Worm (Caenorhabditis elegans) whole organism, L1 larva: ENCODE measurements around the gene ric-8.

Experiments
- C16A3.4 ChIP-seq: fragments of 150-350 bp; optimal IDR thresholded peaks from 2 replicates; lab custom pipeline; 2014; ENCODE audit warnings: missing biosample characterization, missing genetic modification characterization
- C34B4.2 ChIP-seq: sonication (generic microtip); optimal IDR thresholded peaks from 2 replicates; lab custom pipeline; 2017; ENCODE audit warnings: mild to moderate bottlenecking, missing genetic modification characterization, missing compliant biosample characterization
- F16B12.6 ChIP-seq: fragments of 150-350 bp; optimal IDR thresholded peaks from 2 replicates; lab custom pipeline; 2014; ENCODE audit warnings: missing biosample characterization, missing genetic modification characterization
- alr-1 ChIP-seq: fragments of 200-800 bp; sonication (Bioruptor generic); optimal IDR thresholded peaks from 2 replicates; lab custom pipeline; 2018; ENCODE audit warnings: borderline replicate concordance, mild to moderate bottlenecking, missing genetic modification characterization, missing compliant biosample characterization
- aly-2 ChIP-seq: fragments of 150-350 bp; optimal IDR thresholded peaks from 2 replicates; lab custom pipeline; 2014; ENCODE audit warnings: missing biosample characterization, missing genetic modification characterization
- ama-1 ChIP-seq: fragments of 150-350 bp; optimal IDR thresholded peaks from 2 replicates; lab custom pipeline; 2014
- blmp-1 ChIP-seq: fragments of 150-350 bp; optimal IDR thresholded peaks from 2 replicates; lab custom pipeline; 2014; ENCODE audit warnings: missing biosample characterization, missing genetic modification characterization
- ceh-63 ChIP-seq: fragments of 200-800 bp; sonication (Bioruptor generic); optimal IDR thresholded peaks from 2 replicates; lab custom pipeline; 2018; ENCODE audit warnings: mild to moderate bottlenecking, missing genetic modification characterization, missing compliant biosample characterization
- ceh-88 ChIP-seq: fragments of 200-800 bp; sonication (Bioruptor generic); IDR thresholded peaks from 2 replicates; pipeline ENCODE4 v1.3.6; 2022; ENCODE audit warnings: missing genetic modification characterization, missing compliant biosample characterization
- dpl-1 ChIP-seq, 3 experiments: fragments of 150-350 bp in 2 of 3; sonication (generic microtip) in 1 of 3; optimal IDR thresholded peaks; 2 replicates each; lab custom pipeline; 2014 to 2017; ENCODE audit warnings: missing biosample characterization in 3 of 3, missing genetic modification characterization in 3 of 3, missing genetic modification reagents in 3 of 3
- efl-1 ChIP-seq, 4 experiments: fragments of 150-350 bp; optimal IDR thresholded peaks in 3 of 4; peaks in 1 of 4; 1 replicate in 1 of 4; 2 replicates in 3 of 4; lab custom pipeline; 2014; ENCODE audit warnings: missing biosample characterization in 2 of 4, missing genetic modification characterization in 2 of 4, missing genetic modification reagents in 2 of 4
- efl-3 ChIP-seq: fragments of 200-800 bp; sonication (Bioruptor generic); optimal IDR thresholded peaks from 2 replicates; lab custom pipeline; 2018; ENCODE audit warnings: mild to moderate bottlenecking, missing genetic modification characterization, missing compliant biosample characterization
- egl-27 ChIP-seq, 2 experiments: fragments of 150-350 bp in 1 of 2; sonication (generic microtip); optimal IDR thresholded peaks; 3 replicates each; lab custom pipeline; 2017 to 2018; ENCODE audit warnings: missing biosample characterization in 2 of 2, missing genetic modification characterization in 2 of 2, missing genetic modification reagents in 2 of 2
- elt-2 ChIP-seq: sonication (generic microtip); optimal IDR thresholded peaks from 2 replicates; lab custom pipeline; 2016; ENCODE audit warnings: missing genetic modification characterization, mild to moderate bottlenecking, inconsistent platforms, missing compliant biosample characterization, missing genetic modification reagents
- elt-3 ChIP-seq, 6 experiments: fragments of 150-350 bp in 1 of 6; sonication (generic microtip); optimal IDR thresholded peaks; 2 replicates each; lab custom pipeline; 2017 to 2018; ENCODE audit warnings: missing biosample characterization in 6 of 6, missing genetic modification characterization in 6 of 6, inconsistent platforms in 1 of 6
- ets-5 ChIP-seq: fragments of 200-800 bp; sonication (Bioruptor generic); IDR thresholded peaks from 2 replicates; pipeline ENCODE4 v1.3.6; 2022; ENCODE audit warnings: missing genetic modification characterization, missing compliant biosample characterization
- fkh-4 ChIP-seq: sonication (generic microtip); optimal IDR thresholded peaks from 2 replicates; lab custom pipeline; 2016; ENCODE audit warnings: missing compliant biosample characterization, missing genetic modification characterization, borderline replicate concordance
- fkh-8 ChIP-seq: sonication (generic microtip); optimal IDR thresholded peaks from 2 replicates; lab custom pipeline; 2016; ENCODE audit warnings: mild to moderate bottlenecking, missing genetic modification characterization, missing compliant biosample characterization
- fos-1 ChIP-seq: fragments of 150-350 bp; optimal IDR thresholded peaks from 2 replicates; lab custom pipeline; 2014; ENCODE audit warnings: missing biosample characterization, missing genetic modification characterization
- hlh-17 ChIP-seq: fragments of 200-800 bp; sonication (Bioruptor generic); optimal IDR thresholded peaks from 2 replicates; lab custom pipeline; 2018; ENCODE audit warnings: missing genetic modification characterization, mild to moderate bottlenecking, missing compliant biosample characterization, moderate library complexity, borderline replicate concordance
- jun-1 ChIP-seq: fragments of 150-350 bp; optimal IDR thresholded peaks from 2 replicates; lab custom pipeline; 2014; ENCODE audit warnings: missing biosample characterization, missing genetic modification reagents, missing genetic modification characterization
- lin-13 ChIP-seq: fragments of 150-350 bp; optimal IDR thresholded peaks from 2 replicates; lab custom pipeline; 2014; ENCODE audit warnings: missing biosample characterization, missing genetic modification reagents, missing genetic modification characterization
- lin-35 ChIP-seq, 2 experiments: fragments of 150-350 bp; optimal IDR thresholded peaks; 2 replicates each; lab custom pipeline; 2014; ENCODE audit warnings: missing biosample characterization in 2 of 2, missing genetic modification characterization in 2 of 2, missing genetic modification reagents in 2 of 2
- mab-9 ChIP-seq: fragments of 200-800 bp; sonication (Bioruptor generic); IDR thresholded peaks from 2 replicates; pipeline ENCODE4 v1.3.6; 2022; ENCODE audit warnings: missing genetic modification reagents, missing genetic modification characterization, missing compliant biosample characterization
- mep-1 ChIP-seq: fragments of 150-350 bp; optimal IDR thresholded peaks from 2 replicates; lab custom pipeline; 2014; ENCODE audit warnings: missing biosample characterization, missing genetic modification characterization
- nhr-11 ChIP-seq: fragments of 150-350 bp; optimal IDR thresholded peaks from 2 replicates; lab custom pipeline; 2014; ENCODE audit warnings: missing biosample characterization, missing genetic modification characterization
- nhr-20 ChIP-seq: sonication (generic microtip); optimal IDR thresholded peaks from 2 replicates; lab custom pipeline; 2016; ENCODE audit warnings: mild to moderate bottlenecking, missing genetic modification characterization, missing compliant biosample characterization
- nhr-237 ChIP-seq: fragments of 150-350 bp; optimal IDR thresholded peaks from 2 replicates; lab custom pipeline; 2014; ENCODE audit warnings: missing biosample characterization, missing genetic modification characterization
- nhr-76 ChIP-seq: sonication (generic microtip); optimal IDR thresholded peaks from 2 replicates; lab custom pipeline; 2017; ENCODE audit warnings: missing biosample characterization, missing genetic modification characterization
- nhr-85 ChIP-seq: sonication (generic microtip); peaks from one replicate; lab custom pipeline; 2016; ENCODE audit warnings: missing genetic modification characterization, inconsistent platforms, missing compliant biosample characterization
- pag-3 ChIP-seq: sonication (generic microtip); optimal IDR thresholded peaks from 2 replicates; lab custom pipeline; 2017; ENCODE audit warnings: missing genetic modification characterization, mild to moderate bottlenecking, missing compliant biosample characterization, antibody characterized with exemption, borderline replicate concordance; ENCODE audit not compliant: insufficient read depth
- rnt-1 ChIP-seq: sonication (generic microtip); optimal IDR thresholded peaks from 2 replicates; lab custom pipeline; 2016; ENCODE audit warnings: mild to moderate bottlenecking, missing genetic modification characterization, moderate library complexity, missing compliant biosample characterization
- snpc-4 ChIP-seq: fragments of 150-350 bp; optimal IDR thresholded peaks from 2 replicates; lab custom pipeline; 2014; ENCODE audit warnings: missing biosample characterization, missing genetic modification characterization
- snu-23 ChIP-seq: sonication (generic microtip); optimal IDR thresholded peaks from 2 replicates; lab custom pipeline; 2016; ENCODE audit warnings: missing genetic modification characterization, missing compliant biosample characterization
- sox-4 ChIP-seq: sonication (generic microtip); optimal IDR thresholded peaks from 2 replicates; lab custom pipeline; 2016; ENCODE audit warnings: missing genetic modification characterization, missing compliant biosample characterization
- tlp-1 ChIP-seq: fragments of 150-350 bp; optimal IDR thresholded peaks from 2 replicates; lab custom pipeline; 2014; ENCODE audit warnings: missing biosample characterization, missing genetic modification characterization
- unc-30 ChIP-seq: sonication (generic microtip); optimal IDR thresholded peaks from 2 replicates; lab custom pipeline; 2017; ENCODE audit warnings: missing biosample characterization, missing genetic modification characterization
- unc-62 ChIP-seq: fragments of 150-350 bp; optimal IDR thresholded peaks from 2 replicates; lab custom pipeline; 2014; ENCODE audit warnings: missing biosample characterization, missing genetic modification reagents, missing genetic modification characterization
- unc-98 ChIP-seq: fragments of 200-800 bp; sonication (Bioruptor generic); IDR thresholded peaks from 2 replicates; pipeline ENCODE4 v1.3.6; 2022; ENCODE audit warnings: missing genetic modification characterization, missing compliant biosample characterization
- ztf-11 ChIP-seq, 2 experiments: sonication (generic microtip); optimal IDR thresholded peaks; 2 replicates each; lab custom pipeline; 2016 to 2017; ENCODE audit warnings: missing genetic modification characterization in 2 of 2, missing biosample characterization in 1 of 2, missing compliant biosample characterization in 1 of 2
- ztf-4 ChIP-seq: fragments of 150-350 bp; optimal IDR thresholded peaks from 2 replicates; lab custom pipeline; 2014; ENCODE audit warnings: missing biosample characterization, missing genetic modification characterization

ric-8 gene

DNA sequence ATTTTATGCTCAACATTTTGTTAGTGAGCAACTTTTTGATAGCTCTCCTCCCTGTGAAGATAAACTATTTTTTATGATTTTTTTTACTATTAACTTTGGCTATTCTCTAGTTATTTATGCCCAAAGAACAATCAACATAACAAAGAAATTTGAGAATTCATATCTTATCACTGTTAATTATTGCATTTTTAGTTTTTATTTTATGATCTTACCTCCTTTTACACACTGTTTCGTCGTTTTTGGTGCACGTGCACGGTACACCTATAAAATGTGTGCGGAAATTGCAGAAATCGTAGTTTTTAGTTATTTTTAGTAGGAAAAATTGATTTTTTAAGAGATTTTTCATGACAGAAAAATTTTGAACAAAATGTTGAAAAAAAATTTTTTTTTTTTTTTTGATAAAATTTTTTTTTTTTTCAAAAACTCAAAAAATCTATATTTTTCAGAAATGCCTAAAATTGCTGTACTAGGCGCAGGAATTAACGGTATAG is 29.0 kb upstream of the ric-8 start, which contains the start of gene daao-1:
Gene daao-1, plus strand, starts transcription at position 441 of the 491 bp plus-strand sequence.
- TF ChIP-seq nhr-11 (tag; lab: Kevin White, UChicago) (no peak), elt-2 (tag; lab: Kevin White, UChicago) (peak; percentile 7)

DNA sequence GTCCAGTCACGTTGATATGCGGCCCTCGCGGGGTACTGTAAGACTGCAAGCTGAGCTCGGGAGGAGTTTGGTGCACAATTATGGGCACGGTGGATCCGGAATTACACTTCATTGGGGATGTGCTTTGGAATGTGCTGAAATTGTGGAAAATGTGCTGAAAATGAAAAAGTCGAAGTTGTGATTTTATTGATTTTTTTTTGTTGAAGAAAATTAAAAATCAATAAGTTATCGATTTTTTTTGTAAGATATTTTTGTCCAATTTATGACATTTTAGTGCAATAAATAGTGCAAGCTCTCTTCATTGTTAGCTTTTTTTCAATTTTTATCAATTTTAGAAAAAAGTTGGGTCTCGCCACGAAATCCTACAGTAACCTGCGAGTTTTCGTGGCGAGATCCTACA is 25.9 kb upstream of the ric-8 start:
- TF ChIP-seq nhr-85 (tag; lab: Kevin White, UChicago) (no peak), mab-9 (no peak), C34B4.2 (no peak), nhr-237 (no peak)
- TF ChIP-seq, all 84 proteins: peak for 0

DNA sequence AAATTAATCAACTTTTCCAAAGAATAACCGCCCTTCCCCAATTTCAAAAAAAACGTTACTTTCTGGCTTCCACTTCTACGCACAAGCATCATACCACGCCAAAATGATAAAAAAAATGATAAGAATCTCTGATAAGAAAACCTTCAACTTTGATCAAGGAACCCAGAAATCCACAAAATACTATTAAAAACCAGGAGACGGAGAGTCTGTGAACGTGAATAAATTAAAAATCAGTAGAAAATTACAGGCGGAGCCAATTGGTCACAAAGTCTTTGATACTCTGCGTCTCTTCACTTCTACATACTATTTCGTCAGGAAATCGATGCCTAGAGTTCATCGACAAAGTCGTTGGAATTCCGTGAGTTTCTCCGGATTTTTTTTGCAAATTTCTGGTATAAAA is 24.2 kb upstream of the ric-8 start, which contains the start of gene smf-3:
Gene smf-3, plus strand, starts transcription at position 259 of the 400 bp plus-strand sequence.
- TF ChIP-seq unc-30 (tag; lab: Kevin White, UChicago) (no peak), fkh-8 (tag; lab: Kevin White, UChicago) (no peak), lin-35 (GFP tag; optimal IDR thresholded peaks at IDR 0.05; lab: Kevin White, UChicago) (peak in 1 of 2 experiments; percentile 42), nhr-20 (peak; percentile 15), unc-98 (GFP tag; lab: Robert Waterston, UW) (no peak), C34B4.2 (no peak), ztf-4 (no peak), elt-2 (tag; lab: Kevin White, UChicago) (peak; percentile 94), rnt-1 (tag; lab: Kevin White, UChicago) (no peak), egl-27 (tag; optimal IDR thresholded peaks at IDR 0.05; lab: Kevin White, UChicago) (no peak), snpc-4 (tag; lab: Kevin White, UChicago) (no peak), alr-1 (no peak), C16A3.4 (tag; lab: Kevin White, UChicago) (no peak), nhr-85 (tag; lab: Kevin White, UChicago) (no peak), mep-1 (tag; lab: Kevin White, UChicago) (no peak), elt-3 (tag; optimal IDR thresholded peaks at IDR 0.05; lab: Kevin White, UChicago) (no peak), lin-13 (GFP tag; lab: Kevin White, UChicago) (no peak), F16B12.6 (tag; lab: Kevin White, UChicago) (no peak)

DNA sequence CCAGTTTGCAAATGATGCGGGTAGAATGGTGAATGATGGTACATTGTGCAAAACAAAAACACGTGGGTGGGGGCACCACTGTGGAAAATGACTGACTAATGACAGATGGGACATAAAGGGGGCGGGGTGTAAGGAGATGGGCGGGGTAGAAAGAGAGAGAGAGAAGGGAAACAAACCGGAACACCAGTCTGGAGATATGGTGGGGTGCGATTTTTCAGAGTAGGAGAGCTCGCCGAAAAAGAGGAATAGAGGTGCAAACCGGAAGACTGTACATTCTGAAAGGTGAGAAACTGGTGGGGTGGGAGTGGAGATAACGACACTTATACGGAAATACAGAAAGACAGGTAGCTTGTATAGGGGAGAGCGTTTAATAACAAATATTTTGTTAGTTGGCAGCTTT is 14.6 kb upstream of the ric-8 start, which contains the start of gene ngn-1:
Gene ngn-1, minus strand, starts transcription at position 101 of the 400 bp plus-strand sequence.
- TF ChIP-seq tlp-1 (tag; lab: Kevin White, UChicago) (no peak), nhr-11 (tag; lab: Kevin White, UChicago) (no peak), rnt-1 (tag; lab: Kevin White, UChicago) (no peak), fos-1 (no peak), efl-3 (GFP tag; lab: Kevin White, UChicago) (no peak), ets-5 (no peak), nhr-76 (no peak), sox-4 (no peak), C16A3.4 (tag; lab: Kevin White, UChicago) (no peak), unc-62 (GFP tag; lab: Kevin White, UChicago) (no peak)

DNA sequence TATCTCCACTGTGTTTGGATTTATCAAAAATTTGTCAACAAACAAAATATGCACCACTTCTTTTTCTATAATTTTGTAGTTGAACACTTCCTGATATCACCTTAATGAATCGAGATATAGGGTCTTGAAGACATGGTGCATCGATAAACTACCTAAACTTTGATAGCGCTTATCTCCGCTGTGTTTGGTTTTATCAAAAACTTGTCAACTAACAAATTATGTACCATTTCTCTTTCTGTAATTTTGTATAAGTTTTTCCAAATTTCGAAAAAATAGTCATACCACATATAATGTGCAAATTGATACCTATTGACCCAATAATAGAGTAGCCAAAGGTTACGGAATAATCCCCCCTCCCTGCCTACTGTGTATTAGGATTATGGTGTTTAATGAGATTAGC is 12.6 kb upstream of the ric-8 start:
- TF ChIP-seq aly-2 (tag; lab: Kevin White, UChicago), result no peak
- no peak for TF ChIP-seq snu-23 (GFP tag; lab: Kevin White, UChicago)
- no peak for TF ChIP-seq dpl-1 (GFP tag; optimal IDR thresholded peaks at IDR 0.05; lab: Kevin White, UChicago)
- no peak for TF ChIP-seq pag-3 (tag; lab: Kevin White, UChicago)
- no peak for TF ChIP-seq ztf-11 (tag; optimal IDR thresholded peaks at IDR 0.05; lab: Kevin White, UChicago)
- no peak for TF ChIP-seq fkh-4 (tag; lab: Kevin White, UChicago)
- no peak for TF ChIP-seq blmp-1 (tag; lab: Kevin White, UChicago)
- no peak for TF ChIP-seq ceh-88 (GFP tag; lab: Robert Waterston, UW)
- TF ChIP-seq ceh-63 (GFP tag; lab: Kevin White, UChicago), result no peak
- TF ChIP-seq mep-1 (tag; lab: Kevin White, UChicago), result no peak
- TF ChIP-seq unc-30 (tag; lab: Kevin White, UChicago), result no peak
- TF ChIP-seq F16B12.6 (tag; lab: Kevin White, UChicago), result no peak
- no peak for TF ChIP-seq ama-1 (lab: Kevin White, UChicago)
- no peak for TF ChIP-seq nhr-237
- TF ChIP-seq elt-2 (tag; lab: Kevin White, UChicago), result no peak
- TF ChIP-seq efl-1 (optimal IDR thresholded peaks at IDR 0.05; lab: Kevin White, UChicago), result no peak
- TF ChIP-seq efl-1 (GFP tag; optimal IDR thresholded peaks at IDR 0.05 in 1 of 2; lab: Kevin White, UChicago), result no peak
- TF ChIP-seq hlh-17 (GFP tag; lab: Kevin White, UChicago), result no peak
- TF ChIP-seq nhr-11 (tag; lab: Kevin White, UChicago), result no peak
- TF ChIP-seq jun-1 (tag; lab: Kevin White, UChicago), result no peak
- no peak for TF ChIP-seq ets-5
